Worm (Caenorhabditis elegans): Measurements from ENCODE around the gene hil-4.

hil-4 gene

DNA sequence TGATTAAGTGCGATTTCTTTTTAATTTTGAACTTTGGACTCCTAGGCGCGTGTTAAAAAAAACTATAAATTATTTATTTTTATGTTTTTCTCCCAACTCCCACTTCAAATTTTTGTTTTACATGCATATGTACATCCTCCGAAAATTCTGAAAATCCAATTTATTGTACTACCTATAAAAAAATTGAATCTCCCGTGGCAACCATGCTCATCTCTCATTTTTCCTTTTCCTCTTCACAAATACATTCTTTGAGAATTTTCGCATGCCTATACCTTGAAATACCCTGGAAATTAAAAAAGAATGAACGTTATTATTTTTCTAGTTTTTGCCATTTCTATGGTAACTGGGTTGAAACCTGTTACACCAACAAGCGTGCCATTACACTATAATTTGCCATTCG lies 34.7 kb downstream of the hil-4 start, which contains the start of gene R02F11.10:
TSS of gene R02F11.10 (plus strand) at position 301 of the 400 bp plus-strand sequence.
- TF ChIP-seq pes-1 (GFP tag; IDR thresholded peaks at IDR 0.05) (no peak), tbx-37 (GFP tag; conservative IDR thresholded peaks at IDR 0.05) (no peak), ceh-13 (GFP tag; optimal IDR thresholded peaks at IDR 0.05) (no peak), tbx-11 (GFP tag; IDR thresholded peaks at IDR 0.05) (no peak), tra-4 (tag; optimal IDR thresholded peaks at IDR 0.05) (no peak), ets-7 (tag; optimal IDR thresholded peaks at IDR 0.05) (no peak), flt-1 (GFP tag; IDR thresholded peaks at IDR 0.05) (no peak)

DNA sequence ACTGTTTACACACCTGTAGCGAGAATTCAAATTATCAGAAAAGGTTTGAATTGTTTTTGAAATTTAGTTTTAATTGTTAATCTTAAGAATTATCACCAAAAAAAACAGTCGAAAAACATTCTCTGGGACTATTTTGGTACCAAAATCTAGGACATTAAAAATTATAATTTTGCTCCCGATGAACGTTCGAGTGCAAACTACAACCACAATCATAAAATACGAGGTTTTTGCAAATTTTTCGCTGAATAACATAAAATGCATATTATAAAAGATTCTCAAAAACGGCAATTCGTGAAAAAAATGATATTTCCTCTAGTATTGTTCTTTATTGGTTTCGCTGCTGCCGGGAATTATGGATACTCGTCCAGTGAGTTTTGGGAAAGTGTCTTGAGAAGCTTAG lies 36.3 kb downstream of the hil-4 start, which contains the start of gene R02F11.12:
TSS of gene R02F11.12 (plus strand) at position 301 of the 400 bp plus-strand sequence.
- TF ChIP-seq tra-4 (tag; optimal IDR thresholded peaks at IDR 0.05), result no peak
- no peak for TF ChIP-seq flt-1 (GFP tag; IDR thresholded peaks at IDR 0.05)
- no peak for TF ChIP-seq ceh-13 (GFP tag; optimal IDR thresholded peaks at IDR 0.05)
- TF ChIP-seq hnd-1 (tag; optimal IDR thresholded peaks at IDR 0.05), result no peak
- no peak for TF ChIP-seq ama-1 (optimal IDR thresholded peaks at IDR 0.05)
- no peak for TF ChIP-seq ets-7 (tag; optimal IDR thresholded peaks at IDR 0.05)
- no peak for TF ChIP-seq aly-1 (tag; optimal IDR thresholded peaks at IDR 0.05)
- TF ChIP-seq hmbx-1 (tag; optimal IDR thresholded peaks at IDR 0.05), result no peak
- TF ChIP-seq ceh-36 (tag; optimal IDR thresholded peaks at IDR 0.05), result no peak
- no peak for TF ChIP-seq tbx-37 (GFP tag; conservative IDR thresholded peaks at IDR 0.05)
- no peak for TF ChIP-seq B0310.2 (tag; optimal IDR thresholded peaks at IDR 0.05)
- no peak for TF ChIP-seq F13C5.2 (tag; optimal IDR thresholded peaks at IDR 0.05)
- TF ChIP-seq scrt-1 (GFP tag; IDR thresholded peaks at IDR 0.05), result no peak
- TF ChIP-seq sea-1 (GFP tag; conservative IDR thresholded peaks at IDR 0.05), result no peak

DNA sequence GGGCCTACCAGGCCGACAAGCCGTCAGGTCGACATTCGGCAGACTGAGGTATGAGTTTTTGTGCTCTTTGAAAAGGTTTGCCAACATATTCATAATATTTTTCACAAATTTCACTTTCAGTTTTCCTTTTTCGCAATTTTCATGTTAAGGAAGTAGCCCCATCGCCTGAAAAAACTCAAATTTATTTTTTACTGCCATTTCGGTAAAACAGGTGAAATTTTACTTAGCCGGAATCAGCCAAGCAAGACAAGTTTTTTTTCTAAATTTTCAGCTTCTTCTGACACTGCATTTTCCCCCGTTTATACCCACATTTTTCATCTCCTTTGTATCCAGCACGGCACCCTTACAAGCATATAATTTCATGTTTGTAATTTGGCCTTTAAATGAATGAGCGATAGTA lies 37.5 kb downstream of the hil-4 start, which contains the start of gene R02F11.11:
TSS of gene R02F11.11 (plus strand) at position 301 of the 400 bp plus-strand sequence.
- TF ChIP-seq scrt-1 (GFP tag; IDR thresholded peaks at IDR 0.05) (no peak), aly-1 (tag; optimal IDR thresholded peaks at IDR 0.05) (no peak), B0310.2 (tag; optimal IDR thresholded peaks at IDR 0.05) (no peak), ama-1 (optimal IDR thresholded peaks at IDR 0.05) (no peak), flt-1 (GFP tag; IDR thresholded peaks at IDR 0.05) (no peak), hmg-4 (GFP tag; optimal IDR thresholded peaks at IDR 0.05) (no peak), ets-7 (tag; optimal IDR thresholded peaks at IDR 0.05) (no peak), hmbx-1 (tag; optimal IDR thresholded peaks at IDR 0.05) (no peak), hnd-1 (tag; optimal IDR thresholded peaks at IDR 0.05) (no peak), ceh-36 (tag; optimal IDR thresholded peaks at IDR 0.05) (no peak), tra-4 (tag; optimal IDR thresholded peaks at IDR 0.05) (no peak), tbx-37 (GFP tag; conservative IDR thresholded peaks at IDR 0.05) (no peak), ceh-13 (GFP tag; optimal IDR thresholded peaks at IDR 0.05) (no peak), pes-1 (GFP tag; IDR thresholded peaks at IDR 0.05) (no peak), F13C5.2 (tag; optimal IDR thresholded peaks at IDR 0.05) (no peak), sea-1 (GFP tag; conservative IDR thresholded peaks at IDR 0.05) (no peak), tbx-11 (GFP tag; IDR thresholded peaks at IDR 0.05) (no peak)

DNA sequence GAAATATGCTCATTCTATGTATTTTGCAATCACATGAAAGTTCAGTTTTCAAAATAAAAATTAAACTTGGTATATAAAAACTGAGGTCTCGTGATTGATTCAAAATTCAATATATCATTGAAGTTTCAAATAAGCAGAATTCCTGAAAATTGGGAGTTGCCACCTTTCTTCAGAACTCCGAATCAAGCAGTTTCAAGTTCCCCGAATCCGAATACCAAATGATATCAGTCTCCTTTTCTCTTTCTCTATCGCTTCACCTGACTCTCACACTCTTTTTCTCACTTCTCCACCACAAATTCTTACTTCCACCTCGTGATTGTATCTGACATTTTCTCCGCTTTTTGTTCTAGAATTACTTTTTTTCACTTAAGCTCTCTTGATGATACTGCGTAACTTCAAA lies 40.2 kb downstream of the hil-4 start, which contains the start of gene R02F11.2:
TSS of gene R02F11.2 (plus strand) at position 292 of the 400 bp plus-strand sequence.
- TF ChIP-seq tra-4 (tag; optimal IDR thresholded peaks at IDR 0.05) (no peak), scrt-1 (GFP tag; IDR thresholded peaks at IDR 0.05) (no peak), aly-1 (tag; optimal IDR thresholded peaks at IDR 0.05) (no peak), B0310.2 (tag; optimal IDR thresholded peaks at IDR 0.05) (no peak), ets-7 (tag; optimal IDR thresholded peaks at IDR 0.05) (no peak), ceh-13 (GFP tag; optimal IDR thresholded peaks at IDR 0.05) (no peak), F13C5.2 (tag; optimal IDR thresholded peaks at IDR 0.05) (no peak), hmg-4 (GFP tag; optimal IDR thresholded peaks at IDR 0.05) (no peak), hnd-1 (tag; optimal IDR thresholded peaks at IDR 0.05) (no peak), ama-1 (optimal IDR thresholded peaks at IDR 0.05) (no peak), flt-1 (GFP tag; IDR thresholded peaks at IDR 0.05) (no peak), sea-1 (GFP tag; conservative IDR thresholded peaks at IDR 0.05) (no peak), pes-1 (GFP tag; IDR thresholded peaks at IDR 0.05) (no peak), hmbx-1 (tag; optimal IDR thresholded peaks at IDR 0.05) (no peak), ceh-36 (tag; optimal IDR thresholded peaks at IDR 0.05) (no peak)

DNA sequence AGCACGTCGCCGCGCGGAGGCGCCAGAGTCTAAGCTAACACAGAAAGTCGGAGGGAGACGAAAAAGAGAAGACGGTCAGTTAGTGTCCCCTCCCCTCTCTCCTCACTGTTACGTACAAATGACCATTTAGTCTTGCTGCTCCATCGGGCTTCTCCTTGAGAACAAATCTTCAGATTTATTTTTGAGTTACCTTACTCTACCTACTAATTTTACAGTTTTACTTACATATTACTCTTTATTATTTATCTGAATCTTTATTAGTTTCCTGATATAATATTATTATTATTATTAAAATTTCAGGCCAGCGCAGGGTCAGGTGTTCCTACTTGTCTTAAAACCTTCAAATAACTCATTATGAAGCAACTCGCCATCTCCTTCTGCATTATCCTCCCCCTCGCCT lies 46.7 kb downstream of the hil-4 start, which contains the start of gene R02F11.1:
TSS of gene R02F11.1 (plus strand) at position 301 of the 400 bp plus-strand sequence.
- TF ChIP-seq flt-1 (GFP tag; IDR thresholded peaks at IDR 0.05) (no peak), scrt-1 (GFP tag; IDR thresholded peaks at IDR 0.05) (no peak), tbx-11 (GFP tag; IDR thresholded peaks at IDR 0.05) (no peak), ceh-13 (GFP tag; optimal IDR thresholded peaks at IDR 0.05) (no peak)

DNA sequence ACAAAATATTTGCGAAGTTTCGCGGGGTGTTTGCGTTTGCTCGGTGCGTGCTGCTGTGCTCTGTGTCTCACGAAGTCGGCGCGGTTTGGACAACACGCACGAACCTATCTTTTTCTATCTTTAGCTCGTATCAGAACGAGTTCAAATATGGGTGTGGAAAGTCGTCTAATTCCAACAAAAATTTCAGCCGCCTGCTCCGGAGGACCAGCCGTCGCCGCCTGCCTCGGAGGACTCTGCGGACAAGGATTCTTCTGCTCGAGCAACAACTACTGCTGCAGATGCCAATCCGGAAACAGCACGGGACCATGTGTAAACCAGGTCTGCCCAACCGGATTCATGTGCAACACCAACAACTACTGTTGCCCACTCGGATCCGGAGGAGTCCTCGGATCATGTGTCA lies 47.8 kb downstream of the hil-4 start:
- TF ChIP-seq aly-1 (tag; optimal IDR thresholded peaks at IDR 0.05) (no peak), hmbx-1 (tag; optimal IDR thresholded peaks at IDR 0.05) (no peak), ets-7 (tag; optimal IDR thresholded peaks at IDR 0.05) (no peak), ceh-13 (GFP tag; optimal IDR thresholded peaks at IDR 0.05) (no peak), ceh-36 (tag; optimal IDR thresholded peaks at IDR 0.05) (no peak), ama-1 (optimal IDR thresholded peaks at IDR 0.05) (no peak), tra-4 (tag; optimal IDR thresholded peaks at IDR 0.05) (no peak), tbx-37 (GFP tag; conservative IDR thresholded peaks at IDR 0.05) (no peak), pes-1 (GFP tag; IDR thresholded peaks at IDR 0.05) (no peak), scrt-1 (GFP tag; IDR thresholded peaks at IDR 0.05) (no peak), tbx-11 (GFP tag; IDR thresholded peaks at IDR 0.05) (no peak), hmg-4 (GFP tag; optimal IDR thresholded peaks at IDR 0.05) (no peak), sea-1 (GFP tag; conservative IDR thresholded peaks at IDR 0.05) (no peak), F13C5.2 (tag; optimal IDR thresholded peaks at IDR 0.05) (no peak), flt-1 (GFP tag; IDR thresholded peaks at IDR 0.05) (no peak), B0310.2 (tag; optimal IDR thresholded peaks at IDR 0.05) (no peak), hnd-1 (tag; optimal IDR thresholded peaks at IDR 0.05) (no peak)
